Worm (Caenorhabditis elegans): ENCODE results near the gene F29B9.11.
A peak's percentile ranks its signal among the peaks of the same experiment; 100 is the strongest.

Gene F29B9.11

ce11 chrIV:4636001-4636400, 24.0 kb downstream of the F29B9.11 start, which contains the start of gene R105.5:
Gene R105.5, plus strand, starts transcription at chrIV:4636301.
- no peak for TF ChIP-seq sdc-2 (tag; optimal IDR thresholded peaks at IDR 0.05)
- no peak for TF ChIP-seq F13H6.1 (tag; optimal IDR thresholded peaks at IDR 0.05)

ce11 chrIV:4633393-4633792, 26.6 kb downstream of the F29B9.11 start, which contains the start of gene R105.1:
Gene R105.1, plus strand, starts transcription at chrIV:4633693.
- TF ChIP-seq hlh-8 (tag; optimal IDR thresholded peaks at IDR 0.05) = no peak
- no peak for TF ChIP-seq fkh-6 (tag; optimal IDR thresholded peaks at IDR 0.05)
- no peak for TF ChIP-seq zip-5 (tag; optimal IDR thresholded peaks at IDR 0.05)
- TF ChIP-seq Y22D7AL.16 (tag; optimal IDR thresholded peaks at IDR 0.05) = no peak
- TF ChIP-seq ceh-24 (tag; optimal IDR thresholded peaks at IDR 0.05) = no peak
- TF ChIP-seq pag-3 (tag; optimal IDR thresholded peaks at IDR 0.05; ENCODE audit: borderline replicate concordance) = no peak
- no peak for TF ChIP-seq fax-1 (tag; optimal IDR thresholded peaks at IDR 0.05)
- no peak for TF ChIP-seq sdc-2 (tag; optimal IDR thresholded peaks at IDR 0.05)
- no peak for TF ChIP-seq unc-3 (GFP tag; conservative IDR thresholded peaks at IDR 0.05)
- no peak for TF ChIP-seq unc-3 (tag; optimal IDR thresholded peaks at IDR 0.05)
- no peak for TF ChIP-seq ref-2 (tag; optimal IDR thresholded peaks at IDR 0.05)
- TF ChIP-seq pha-4 (tag; optimal IDR thresholded peaks at IDR 0.05) = no peak
- TF ChIP-seq pqm-1 (tag; optimal IDR thresholded peaks at IDR 0.05) = no peak
- TF ChIP-seq T23F11.4 (GFP tag; optimal IDR thresholded peaks at IDR 0.05) = no peak
- no peak for TF ChIP-seq dve-1 (tag; optimal IDR thresholded peaks at IDR 0.05)
- TF ChIP-seq pha-2 (tag; optimal IDR thresholded peaks at IDR 0.05) = no peak
- no peak for TF ChIP-seq lim-6 (tag; optimal IDR thresholded peaks at IDR 0.05)

- TF ChIP-seq ceh-19 (GFP tag; optimal IDR thresholded peaks at IDR 0.05) (no peak), tbx-2 (tag; optimal IDR thresholded peaks at IDR 0.05) (no peak), nhr-232 (tag; optimal IDR thresholded peaks at IDR 0.05) (no peak), K02D7.2 (tag; optimal IDR thresholded peaks at IDR 0.05) (no peak), ceh-31 (tag; optimal IDR thresholded peaks at IDR 0.05) (peak; percentile 4), ceh-2 (tag; optimal IDR thresholded peaks at IDR 0.05) (no peak), tbx-7 (tag; optimal IDR thresholded peaks at IDR 0.05) (no peak), pax-1 (tag; optimal IDR thresholded peaks at IDR 0.05) (no peak)
Measured at ce11 chrIV:4623852-4624251, 36.1 kb downstream of the F29B9.11 start.

ce11 chrIV:4613516-4613915, 46.5 kb downstream of the F29B9.11 start:
- TF ChIP-seq pros-1 (tag; optimal IDR thresholded peaks at IDR 0.05) = no peak
- peak; percentile 3 for TF ChIP-seq ceh-14 (tag; optimal IDR thresholded peaks at IDR 0.05)

- TF ChIP-seq sox-2 (GFP tag; IDR thresholded peaks at IDR 0.05) (no peak), hlh-30 (tag; optimal IDR thresholded peaks at IDR 0.05; ENCODE audit: insufficient read depth) (no peak), elt-2 (tag; optimal IDR thresholded peaks at IDR 0.05) (no peak), K09A11.1 (tag; optimal IDR thresholded peaks at IDR 0.05; ENCODE audit: insufficient read depth) (no peak), ahr-1 (tag; optimal IDR thresholded peaks at IDR 0.05) (no peak), hlh-15 (tag; optimal IDR thresholded peaks at IDR 0.05) (no peak), pha-4 (tag; optimal IDR thresholded peaks at IDR 0.05) (no peak), mec-3 (tag; optimal IDR thresholded peaks at IDR 0.05; ENCODE audit: borderline replicate concordance) (no peak), tbx-2 (tag; optimal IDR thresholded peaks at IDR 0.05) (no peak), nhr-232 (tag; optimal IDR thresholded peaks at IDR 0.05) (no peak), unc-3 (GFP tag; conservative IDR thresholded peaks at IDR 0.05) (no peak), unc-3 (tag; optimal IDR thresholded peaks at IDR 0.05) (no peak), tbx-7 (tag; optimal IDR thresholded peaks at IDR 0.05) (no peak), fkh-6 (tag; optimal IDR thresholded peaks at IDR 0.05) (no peak), sdc-2 (tag; optimal IDR thresholded peaks at IDR 0.05) (no peak), C08G9.2 (tag; optimal IDR thresholded peaks at IDR 0.05) (no peak)
Measured at ce11 chrIV:4612597-4612996, 47.4 kb downstream of the F29B9.11 start.
